Worm (Caenorhabditis elegans): ENCODE data around the gene srw-21.

Gene srw-21

DNA sequence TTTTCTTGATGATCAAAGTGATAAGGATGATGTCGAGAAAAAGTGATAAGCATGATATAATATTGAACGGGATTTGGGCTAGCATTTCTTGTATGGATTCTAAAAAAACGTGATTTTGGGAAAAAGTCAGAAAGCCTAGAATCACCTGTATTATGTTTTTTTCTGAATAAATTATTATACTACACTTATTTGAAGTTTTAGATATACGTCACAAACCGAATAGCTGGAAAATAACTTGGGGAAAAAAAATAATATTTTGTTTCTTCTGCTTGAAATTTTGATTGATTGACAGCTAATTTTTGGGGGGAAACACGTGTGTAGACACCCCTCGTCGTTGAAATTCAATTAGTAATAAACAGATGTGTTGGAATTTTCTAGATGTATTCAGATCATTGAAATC is 4.7 kb downstream of the srw-21 start, which contains the start of gene str-264:
Gene str-264 (minus strand): TSS at position 101 of the 400 bp plus-strand sequence.
- TF ChIP-seq Y48G9A.11 (GFP tag; IDR thresholded peaks at IDR 0.05): no peak
- no peak for TF ChIP-seq lin-39 (tag; optimal IDR thresholded peaks at IDR 0.05)
- no peak for TF ChIP-seq mes-2 (tag; optimal IDR thresholded peaks at IDR 0.05; ENCODE audit: poor library complexity, severe bottlenecking)
- no peak for TF ChIP-seq hlh-11 (tag; optimal IDR thresholded peaks at IDR 0.05)

DNA sequence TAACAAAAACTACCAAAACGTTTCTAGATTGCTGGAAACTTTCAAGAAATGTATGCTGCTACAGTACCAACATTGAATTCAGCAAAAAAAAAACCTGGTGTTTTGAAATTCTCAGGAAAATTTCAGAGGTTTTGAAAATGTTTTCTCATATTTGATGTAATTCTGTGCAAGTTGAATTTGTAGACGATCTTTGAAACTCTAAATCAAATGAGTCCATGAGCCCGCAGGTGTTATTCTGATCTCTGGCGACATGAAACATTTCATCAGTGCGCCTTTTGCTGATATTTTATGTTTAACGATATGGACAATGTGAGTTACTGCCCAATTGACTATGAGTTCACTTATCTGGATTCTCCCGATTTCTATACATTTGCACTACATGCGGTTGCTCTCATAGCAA is 5.8 kb downstream of the srw-21 start, which contains the start of gene srh-218:
Gene srh-218 (plus strand): TSS at position 301 of the 400 bp plus-strand sequence.
- no peak for TF ChIP-seq aly-2 (tag; optimal IDR thresholded peaks at IDR 0.05)
- TF ChIP-seq fos-1 (tag; optimal IDR thresholded peaks at IDR 0.05): no peak
- TF ChIP-seq fkh-10 (GFP tag; optimal IDR thresholded peaks at IDR 0.05): no peak
- no peak for TF ChIP-seq T20F7.1 (GFP tag; optimal IDR thresholded peaks at IDR 0.05)

DNA sequence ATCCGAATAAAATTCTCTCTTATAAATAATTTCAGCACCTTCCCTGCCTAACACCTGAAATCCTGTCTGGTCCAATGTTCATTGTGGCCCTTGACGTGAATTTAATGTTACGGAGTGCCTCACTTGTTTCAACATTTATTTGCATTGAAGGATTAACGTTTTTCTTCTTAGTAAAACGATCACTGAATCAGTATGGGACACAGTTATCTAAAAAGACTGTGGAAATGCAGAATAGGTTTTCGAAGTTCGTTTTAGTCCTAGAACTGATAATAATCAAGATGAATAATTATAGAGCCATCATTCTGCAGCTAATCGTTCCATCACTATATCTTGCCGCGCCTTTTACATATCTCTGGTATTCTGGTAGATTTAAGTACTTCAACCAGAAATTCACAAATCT is 7.3 kb downstream of the srw-21 start, which contains the start of gene srh-219:
Gene srh-219 (plus strand): TSS at position 301 of the 400 bp plus-strand sequence.
- TF ChIP-seq nhr-10 (tag; optimal IDR thresholded peaks at IDR 0.05): no peak
- no peak for TF ChIP-seq hmg-1.1 (GFP tag; IDR thresholded peaks at IDR 0.05)
- TF ChIP-seq hlh-30 (tag; optimal IDR thresholded peaks at IDR 0.05; ENCODE audit: insufficient read depth): no peak
- no peak for TF ChIP-seq dmd-6 (GFP tag; IDR thresholded peaks at IDR 0.05)
- TF ChIP-seq F37D6.2 (tag; optimal IDR thresholded peaks at IDR 0.05): no peak
- no peak for TF ChIP-seq nhr-11 (tag; optimal IDR thresholded peaks at IDR 0.05)
- no peak for TF ChIP-seq nhr-41 (GFP tag; IDR thresholded peaks at IDR 0.05)
- TF ChIP-seq daf-16 (GFP tag; optimal IDR thresholded peaks at IDR 0.05): no peak
- no peak for TF ChIP-seq daf-16 (tag; optimal IDR thresholded peaks at IDR 0.05)
- TF ChIP-seq sdz-12 (GFP tag; optimal IDR thresholded peaks at IDR 0.05): no peak
- no peak for TF ChIP-seq Y48G9A.11 (GFP tag; IDR thresholded peaks at IDR 0.05)
- no peak for TF ChIP-seq ztf-11 (tag; optimal IDR thresholded peaks at IDR 0.05)
- no peak for TF ChIP-seq egl-43 (GFP tag; IDR thresholded peaks at IDR 0.05)
- TF ChIP-seq pqm-1 (tag; optimal IDR thresholded peaks at IDR 0.05): no peak
- TF ChIP-seq lin-29 (GFP tag; IDR thresholded peaks at IDR 0.05): no peak
- no peak for TF ChIP-seq dve-1 (tag; optimal IDR thresholded peaks at IDR 0.05; ENCODE audit: insufficient read depth)

- TF ChIP-seq rbr-2 (tag; optimal IDR thresholded peaks at IDR 0.05): peak; percentile 7
- TF ChIP-seq ceh-28 (tag; optimal IDR thresholded peaks at IDR 0.05): peak; percentile 17
- TF ChIP-seq nhr-42 (GFP tag; IDR thresholded peaks at IDR 0.05): no peak
- TF ChIP-seq nhr-237 (tag; optimal IDR thresholded peaks at IDR 0.05): no peak
- peak in 1 of 2 experiments; percentile 75 for TF ChIP-seq daf-16 (GFP tag; optimal IDR thresholded peaks at IDR 0.05)
- TF ChIP-seq daf-16 (tag; optimal IDR thresholded peaks at IDR 0.05): peak; percentile 98
- TF ChIP-seq D1046.2 (GFP tag; IDR thresholded peaks at IDR 0.05): 0 out of 2 replicates have a peak, but pooled peaks have one; percentile 36
- TF ChIP-seq dmd-8 (GFP tag; IDR thresholded peaks at IDR 0.05): peak; percentile 59; the same call in 1 of the 2 replicates
- TF ChIP-seq nhr-48 (tag; optimal IDR thresholded peaks at IDR 0.05): peak; percentile 71
- no peak for TF ChIP-seq nhr-102 (tag; optimal IDR thresholded peaks at IDR 0.05)
- TF ChIP-seq pha-4 (GFP tag; IDR thresholded peaks at IDR 0.05): no peak
- TF ChIP-seq pha-4 (tag; optimal IDR thresholded peaks at IDR 0.05): peak; percentile 96
- no peak for TF ChIP-seq skn-1 (tag; optimal IDR thresholded peaks at IDR 0.05)
- peak; percentile 90 for TF ChIP-seq dve-1 (tag; optimal IDR thresholded peaks at IDR 0.05; ENCODE audit: insufficient read depth)
- peak; percentile 49 for TF ChIP-seq mxl-3 (GFP tag; optimal IDR thresholded peaks at IDR 0.05)
- TF ChIP-seq php-3 (GFP tag; IDR thresholded peaks at IDR 0.05): peak; percentile 75; the same call in 1 of the 2 replicates
- peak; percentile 82 for TF ChIP-seq nhr-28 (tag; optimal IDR thresholded peaks at IDR 0.05)
- TF ChIP-seq T26A8.4 (GFP tag; IDR thresholded peaks at IDR 0.05): peak; percentile 57
- peak; percentile 56 for TF ChIP-seq fos-1 (tag; optimal IDR thresholded peaks at IDR 0.05)
- no peak for TF ChIP-seq lim-7 (GFP tag; IDR thresholded peaks at IDR 0.05)
- TF ChIP-seq hlh-11 (tag; optimal IDR thresholded peaks at IDR 0.05): peak; percentile 93
- TF ChIP-seq jun-1 (tag; optimal IDR thresholded peaks at IDR 0.05): peak; percentile 56
- TF ChIP-seq dpl-1 (GFP tag; optimal IDR thresholded peaks at IDR 0.05): peak; percentile 37
- no peak for TF ChIP-seq hlh-30 (tag; optimal IDR thresholded peaks at IDR 0.05; ENCODE audit: insufficient read depth)
- no peak for TF ChIP-seq daf-12 (tag; optimal IDR thresholded peaks at IDR 0.05)
- TF ChIP-seq nhr-41 (GFP tag; IDR thresholded peaks at IDR 0.05): peak; percentile 95
- TF ChIP-seq pqm-1 (tag; optimal IDR thresholded peaks at IDR 0.05): peak; percentile 59
- TF ChIP-seq nhr-6 (tag; optimal IDR thresholded peaks at IDR 0.05): peak; percentile 89
- no peak for TF ChIP-seq mdl-1 (tag; optimal IDR thresholded peaks at IDR 0.05)
- TF ChIP-seq mes-2 (tag; optimal IDR thresholded peaks at IDR 0.05; ENCODE audit: poor library complexity, severe bottlenecking): peak; percentile 42
Observed at ce11 chrV:15497731-15498130, 9.9 kb downstream of the srw-21 start.
